Fruit fly (Drosophila melanogaster) whole organism, prepupa: Measurements from ENCODE around the gene CG14834.

Source experiments
- Lpt ChIP-seq: fragments of 200-800 bp; sonication (Bioruptor generic); optimal IDR thresholded peaks from 3 replicates; lab custom pipeline; 2016; ENCODE audit warnings: missing biosample characterization, missing genetic modification characterization
- OdsH ChIP-seq: fragments of 200-800 bp; sonication (Bioruptor generic); optimal IDR thresholded peaks from 3 replicates; lab custom pipeline; 2016; ENCODE audit warnings: missing biosample characterization, missing genetic modification characterization
- salr ChIP-seq, 2 experiments: fragments of 200-800 bp; sonication (Bioruptor generic); optimal IDR thresholded peaks; 3 replicates each; lab custom pipeline; 2016 to 2018; ENCODE audit warnings: missing biosample characterization in 2 of 2, missing genetic modification characterization in 2 of 2, mild to moderate bottlenecking in 1 of 2

DNA sequence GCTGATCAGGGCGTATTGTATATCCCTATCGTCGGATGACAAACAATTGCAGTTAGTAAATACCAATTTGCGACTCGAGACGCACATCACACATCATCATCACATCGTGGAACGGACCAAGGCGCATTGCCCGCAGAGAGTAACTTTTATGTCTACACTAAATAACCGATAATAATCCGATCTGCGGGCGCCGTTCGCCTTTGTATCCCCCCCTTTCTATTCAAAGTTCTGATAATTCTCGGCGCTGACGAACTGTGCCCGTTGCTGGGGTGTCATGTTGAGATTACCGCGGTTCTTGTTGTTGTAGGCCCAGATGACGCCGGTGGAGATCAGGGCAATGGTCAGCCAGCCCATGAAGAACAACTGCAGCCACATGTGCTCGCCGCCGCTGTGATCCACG, 20.2 kb downstream of the CG14834 start:
- no peak for TF ChIP-seq Lpt
- TF ChIP-seq OdsH: no peak
- no peak for TF ChIP-seq salr (GFP tag; optimal IDR thresholded peaks at IDR 0.05; lab: Kevin White, UChicago)
